Fruit fly (Drosophila melanogaster): Measurements from ENCODE around the gene CG31759.

The CG31759 gene

DNA sequence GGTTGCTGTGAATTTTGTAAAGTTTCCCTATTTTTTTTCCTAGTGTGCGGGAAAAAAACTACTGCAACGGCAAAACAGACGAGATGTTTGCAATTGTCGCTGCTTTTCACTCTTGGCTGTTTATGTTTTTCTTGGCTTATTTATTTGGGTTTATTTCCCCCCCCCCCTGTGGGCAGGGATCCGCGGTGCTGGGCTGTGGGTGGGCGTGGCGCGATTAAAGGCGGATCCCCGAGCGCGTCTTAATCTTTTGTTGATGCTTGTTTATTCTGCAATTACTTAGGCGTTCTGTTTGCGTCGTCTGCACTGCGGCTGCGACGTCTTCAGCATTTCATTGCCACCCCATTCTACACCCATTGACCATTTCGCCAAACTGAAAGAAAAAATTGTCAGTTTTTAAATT is 12.7 kb upstream of the CG31759 start:
- TF ChIP-seq Rel (GFP tag; optimal IDR thresholded peaks at IDR 0.05), result no peak
- no peak for TF ChIP-seq Rel (tag; optimal IDR thresholded peaks at IDR 0.05)
- TF ChIP-seq GATAd (GFP tag; optimal IDR thresholded peaks at IDR 0.05), result no peak
- TF ChIP-seq woc (GFP tag; optimal IDR thresholded peaks at IDR 0.05), result no peak
- TF ChIP-seq CG32264 (GFP tag; optimal IDR thresholded peaks at IDR 0.05), result no peak
- no peak for TF ChIP-seq foxo (GFP tag; optimal IDR thresholded peaks at IDR 0.05)
- no peak for TF ChIP-seq Abd-B (GFP tag; optimal IDR thresholded peaks at IDR 0.05)
- TF ChIP-seq Hnf4 (GFP tag; optimal IDR thresholded peaks at IDR 0.05), result no peak
- no peak for TF ChIP-seq dl (GFP tag; optimal IDR thresholded peaks at IDR 0.05; ENCODE audit: insufficient read depth in 1 of 2, partially characterized antibody in 2 of 2)
- no peak for TF ChIP-seq rgr (GFP tag; optimal IDR thresholded peaks at IDR 0.05)
- no peak for TF ChIP-seq Sp1 (GFP tag; optimal IDR thresholded peaks at IDR 0.05)
- TF ChIP-seq Mio (GFP tag; optimal IDR thresholded peaks at IDR 0.05), result no peak
- TF ChIP-seq br (GFP tag; optimal IDR thresholded peaks at IDR 0.05), result no peak
- TF ChIP-seq fru (GFP tag; optimal IDR thresholded peaks at IDR 0.05), result no peak
- no peak for TF ChIP-seq Dfd (GFP tag; optimal IDR thresholded peaks at IDR 0.05)
- TF ChIP-seq jim (GFP tag; optimal IDR thresholded peaks at IDR 0.05), result no peak
- TF ChIP-seq pan (optimal IDR thresholded peaks at IDR 0.05), result no peak
- no peak for TF ChIP-seq Vsx2 (GFP tag; optimal IDR thresholded peaks at IDR 0.05; ENCODE audit: partially characterized antibody)

- TF ChIP-seq foxo (GFP tag; optimal IDR thresholded peaks at IDR 0.05) (no peak), CG9705 (GFP tag; optimal IDR thresholded peaks at IDR 0.05) (no peak), N (GFP tag; optimal IDR thresholded peaks at IDR 0.05) (no peak), pan (optimal IDR thresholded peaks at IDR 0.05) (no peak), Rel (GFP tag; optimal IDR thresholded peaks at IDR 0.05) (no peak), Rel (tag; optimal IDR thresholded peaks at IDR 0.05) (no peak), woc (GFP tag; optimal IDR thresholded peaks at IDR 0.05) (no peak), Dif (GFP tag; optimal IDR thresholded peaks at IDR 0.05; ENCODE audit: partially characterized antibody) (no peak), Sp1 (GFP tag; optimal IDR thresholded peaks at IDR 0.05) (no peak), rgr (GFP tag; optimal IDR thresholded peaks at IDR 0.05) (no peak), Hr83 (GFP tag; optimal IDR thresholded peaks at IDR 0.05; ENCODE audit: poor library complexity, severe bottlenecking) (no peak), Myc (optimal IDR thresholded peaks at IDR 0.05) (no peak)
Measured at dm6 chr2L:12200990-12201389, 6.5 kb upstream of the CG31759 start.

DNA sequence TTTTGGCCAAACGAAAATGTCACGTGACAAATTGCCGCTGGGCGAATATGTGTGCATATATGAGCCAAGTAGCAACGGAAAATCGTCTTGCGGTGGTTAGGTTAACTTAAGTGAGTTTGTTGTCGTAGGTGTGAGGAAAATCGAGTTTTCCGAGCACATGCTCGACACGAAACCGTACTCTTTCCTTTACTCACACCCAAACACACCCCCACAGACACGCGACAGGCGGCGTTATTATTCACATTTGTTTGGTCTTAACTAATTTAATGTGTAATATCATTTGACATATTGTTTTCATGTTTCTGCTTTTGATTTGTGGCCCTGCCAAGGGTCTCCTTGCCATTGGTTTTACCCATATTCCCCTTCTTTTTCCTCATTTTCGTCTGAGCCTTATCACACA is 35.3 kb downstream of the CG31759 start:
- TF ChIP-seq GATAd (GFP tag; optimal IDR thresholded peaks at IDR 0.05), result no peak
- TF ChIP-seq N (GFP tag; optimal IDR thresholded peaks at IDR 0.05), result no peak
- no peak for TF ChIP-seq h (GFP tag; optimal IDR thresholded peaks at IDR 0.05)
- TF ChIP-seq Myc (optimal IDR thresholded peaks at IDR 0.05), result no peak
- no peak for TF ChIP-seq ey (GFP tag; optimal IDR thresholded peaks at IDR 0.05)
- no peak for TF ChIP-seq HLH106 (tag; optimal IDR thresholded peaks at IDR 0.05)
- no peak for TF ChIP-seq Vsx2 (GFP tag; optimal IDR thresholded peaks at IDR 0.05; ENCODE audit: partially characterized antibody)
- no peak for TF ChIP-seq sage (GFP tag; optimal IDR thresholded peaks at IDR 0.05)
- TF ChIP-seq br (GFP tag; optimal IDR thresholded peaks at IDR 0.05), result no peak
- no peak for TF ChIP-seq CrebA (GFP tag; optimal IDR thresholded peaks at IDR 0.05; ENCODE audit: borderline replicate concordance)

dm6 chr2L:12252287-12252686 is 44.8 kb downstream of the CG31759 start:
- no peak for TF ChIP-seq dl (GFP tag; optimal IDR thresholded peaks at IDR 0.05; ENCODE audit: insufficient read depth in 1 of 2, partially characterized antibody in 2 of 2)
- TF ChIP-seq h (GFP tag; optimal IDR thresholded peaks at IDR 0.05), result no peak
- TF ChIP-seq brk (GFP tag; optimal IDR thresholded peaks at IDR 0.05), result no peak
- no peak for TF ChIP-seq Dif (GFP tag; optimal IDR thresholded peaks at IDR 0.05; ENCODE audit: partially characterized antibody)
- no peak for TF ChIP-seq lola (GFP tag; optimal IDR thresholded peaks at IDR 0.05)
- TF ChIP-seq jim (GFP tag; optimal IDR thresholded peaks at IDR 0.05), result no peak
- TF ChIP-seq CG9705 (GFP tag; optimal IDR thresholded peaks at IDR 0.05), result no peak
- no peak for TF ChIP-seq Hnf4 (GFP tag; optimal IDR thresholded peaks at IDR 0.05)
- no peak for TF ChIP-seq sage (GFP tag; optimal IDR thresholded peaks at IDR 0.05)
- no peak for TF ChIP-seq GATAd (GFP tag; optimal IDR thresholded peaks at IDR 0.05)
- TF ChIP-seq Sp1 (GFP tag; optimal IDR thresholded peaks at IDR 0.05), result no peak
- TF ChIP-seq Abd-B (GFP tag; optimal IDR thresholded peaks at IDR 0.05), result no peak
